Fruit fly (Drosophila melanogaster): ENCODE data around the gene lilli.

Gene lilli

DNA sequence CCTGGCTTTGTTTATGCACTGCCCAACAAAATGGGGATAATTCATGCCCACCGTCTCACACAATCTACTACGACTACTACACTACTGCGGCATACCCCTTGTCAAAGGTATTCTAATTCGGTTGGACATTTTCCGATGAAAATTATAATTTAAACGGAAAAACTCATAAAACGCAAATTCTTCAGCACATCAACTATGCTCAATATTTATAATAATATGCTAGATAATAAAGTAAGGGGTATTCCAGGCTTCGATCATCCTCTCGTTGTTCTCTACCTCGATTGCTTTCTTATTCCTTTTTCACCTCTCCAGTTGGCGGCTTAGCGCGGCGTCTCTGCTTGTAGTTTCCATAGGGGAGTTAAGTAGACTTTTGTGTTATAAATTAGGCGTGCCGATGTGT, 55.6 kb downstream of the lilli start:
- TF ChIP-seq Clk (GFP tag; optimal IDR thresholded peaks at IDR 0.05) = no peak
- peak; percentile 75 for TF ChIP-seq kay (GFP tag; ENCODE audit: borderline replicate concordance)

DNA sequence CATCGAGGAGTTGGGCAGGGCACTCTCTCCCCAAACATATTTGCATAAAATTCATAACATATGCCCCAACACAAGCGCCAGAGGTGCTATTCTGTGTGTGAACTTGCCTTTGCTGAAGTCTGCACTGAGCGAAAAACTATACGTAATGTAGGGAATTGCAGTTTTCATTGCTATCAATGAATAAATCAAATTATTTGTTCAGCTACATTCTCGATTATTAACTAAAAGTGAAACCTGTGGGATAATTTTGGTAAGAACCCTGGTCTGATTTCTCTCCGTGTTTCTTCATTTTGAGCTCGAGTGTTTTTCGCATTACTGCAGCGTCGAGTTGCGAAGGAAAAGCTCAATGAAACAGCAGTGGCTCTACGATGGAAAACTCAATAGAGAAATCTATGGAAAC, 56.9 kb downstream of the lilli start:
- TF ChIP-seq cic (GFP tag; optimal IDR thresholded peaks at IDR 0.05) (no peak), CG5204 (GFP tag; optimal IDR thresholded peaks at IDR 0.05) (no peak), Mnt (GFP tag; optimal IDR thresholded peaks at IDR 0.05) (no peak), toe (GFP tag; optimal IDR thresholded peaks at IDR 0.05) (no peak)

DNA sequence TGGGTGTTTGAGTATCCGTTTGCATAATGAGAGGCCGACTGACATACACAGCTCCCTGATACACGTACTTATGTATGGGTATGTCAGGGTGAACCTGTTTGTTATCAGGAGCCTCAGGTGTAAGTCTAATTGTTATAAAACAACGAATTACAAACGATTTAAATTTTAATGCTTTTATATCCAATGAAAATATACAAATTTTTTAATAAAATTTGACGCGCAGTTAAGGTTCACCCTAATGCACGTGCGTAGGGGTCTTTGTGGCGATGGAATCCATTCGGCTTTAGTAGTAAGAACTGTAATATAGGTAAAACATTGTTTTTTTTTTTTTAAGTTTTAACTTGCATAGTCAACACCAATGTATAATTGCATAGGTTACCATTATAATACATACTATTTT, 58.8 kb downstream of the lilli start:
- peak; percentile 20 for TF ChIP-seq CG7045 (GFP tag; optimal IDR thresholded peaks at IDR 0.05)
- no peak for TF ChIP-seq CG5204 (GFP tag; optimal IDR thresholded peaks at IDR 0.05)
- no peak for TF ChIP-seq CG1620 (GFP tag; optimal IDR thresholded peaks at IDR 0.05)
- TF ChIP-seq CG11617 (GFP tag; optimal IDR thresholded peaks at IDR 0.05) = no peak
- TF ChIP-seq CG12768 (GFP tag; optimal IDR thresholded peaks at IDR 0.05) = no peak
- no peak for TF ChIP-seq tj (GFP tag; optimal IDR thresholded peaks at IDR 0.05)
- TF ChIP-seq CG7101 (tag; optimal IDR thresholded peaks at IDR 0.05) = peak; percentile 25
- no peak for TF ChIP-seq kay (GFP tag; ENCODE audit: borderline replicate concordance)
- peak; percentile 61 for TF ChIP-seq CG33017 (tag; optimal IDR thresholded peaks at IDR 0.05)
- TF ChIP-seq CG14711 (tag; optimal IDR thresholded peaks at IDR 0.05) = peak; percentile 42
- TF ChIP-seq cic (GFP tag; optimal IDR thresholded peaks at IDR 0.05) = no peak
- TF ChIP-seq ovo (GFP tag; optimal IDR thresholded peaks at IDR 0.05) = no peak
- no peak for TF ChIP-seq toe (GFP tag; optimal IDR thresholded peaks at IDR 0.05)
- no peak for TF ChIP-seq Clk (GFP tag; optimal IDR thresholded peaks at IDR 0.05)

DNA sequence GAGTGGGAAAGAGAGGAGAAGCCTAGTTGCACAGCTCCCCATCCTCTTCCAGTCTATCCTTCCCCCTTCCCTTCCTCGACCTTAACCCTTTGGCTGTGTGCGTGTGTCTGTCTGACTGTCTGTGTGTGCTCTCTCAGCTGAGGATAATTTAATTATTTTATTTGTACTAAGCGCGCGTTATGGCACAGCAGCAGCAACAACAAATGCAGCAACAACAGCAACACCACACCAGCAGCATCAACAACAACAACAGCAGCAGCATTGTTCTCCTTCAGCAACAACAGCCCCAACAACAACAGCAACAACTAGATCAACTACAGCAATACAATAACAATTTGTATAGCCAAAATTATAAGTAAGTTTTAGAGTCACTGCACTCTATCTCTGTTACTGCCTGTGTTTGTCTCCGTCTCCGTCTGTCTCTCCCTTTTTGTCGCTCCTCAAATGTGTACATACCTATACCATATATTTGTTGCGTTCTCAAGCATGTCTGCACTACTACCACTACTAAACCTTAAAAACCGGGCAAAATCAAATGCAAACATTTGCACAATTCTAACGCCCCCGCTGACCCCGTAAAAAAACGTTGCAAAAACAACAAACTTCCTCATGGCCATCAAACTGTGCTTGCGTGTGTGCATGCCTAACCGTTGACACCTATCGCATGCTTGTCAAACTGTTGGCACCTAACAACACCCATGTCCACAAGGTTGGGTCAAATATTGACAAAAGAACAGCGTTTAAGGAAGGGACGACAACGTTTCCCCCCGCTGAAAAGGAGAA, 59.9 kb downstream of the lilli start:
- TF ChIP-seq Hr96 (GFP tag; optimal IDR thresholded peaks at IDR 0.05) = no peak
- TF ChIP-seq CG11617 (GFP tag; optimal IDR thresholded peaks at IDR 0.05) = no peak
- TF ChIP-seq Clk (GFP tag; optimal IDR thresholded peaks at IDR 0.05) = no peak
- no peak for TF ChIP-seq tj (GFP tag; optimal IDR thresholded peaks at IDR 0.05)
- TF ChIP-seq CG1620 (GFP tag; optimal IDR thresholded peaks at IDR 0.05) = no peak
- TF ChIP-seq toe (GFP tag; optimal IDR thresholded peaks at IDR 0.05) = no peak
- no peak for TF ChIP-seq bab1 (GFP tag; optimal IDR thresholded peaks at IDR 0.05)

- TF ChIP-seq pad (GFP tag; optimal IDR thresholded peaks at IDR 0.05) (no peak), CG11617 (GFP tag; optimal IDR thresholded peaks at IDR 0.05) (no peak), bab1 (GFP tag; optimal IDR thresholded peaks at IDR 0.05) (no peak), tj (GFP tag; optimal IDR thresholded peaks at IDR 0.05) (no peak), CG12768 (GFP tag; optimal IDR thresholded peaks at IDR 0.05) (no peak), Clk (GFP tag; optimal IDR thresholded peaks at IDR 0.05) (no peak), CG14711 (tag; optimal IDR thresholded peaks at IDR 0.05) (no peak), CG7101 (tag; optimal IDR thresholded peaks at IDR 0.05) (no peak), cnc (optimal IDR thresholded peaks at IDR 0.05) (no peak), cic (GFP tag; optimal IDR thresholded peaks at IDR 0.05) (no peak), Hr96 (GFP tag; optimal IDR thresholded peaks at IDR 0.05) (no peak), CG7045 (GFP tag; optimal IDR thresholded peaks at IDR 0.05) (no peak), toe (GFP tag; optimal IDR thresholded peaks at IDR 0.05) (no peak), ovo (GFP tag; optimal IDR thresholded peaks at IDR 0.05) (no peak), CG5204 (GFP tag; optimal IDR thresholded peaks at IDR 0.05) (no peak), CG1620 (GFP tag; optimal IDR thresholded peaks at IDR 0.05) (no peak)
Observed at dm6 chr2L:2954472-2954871, 68.7 kb downstream of the lilli start, which contains the start of gene Rbp9. Gene Rbp9, plus strand, starts transcription at chr2L:2954762.

DNA sequence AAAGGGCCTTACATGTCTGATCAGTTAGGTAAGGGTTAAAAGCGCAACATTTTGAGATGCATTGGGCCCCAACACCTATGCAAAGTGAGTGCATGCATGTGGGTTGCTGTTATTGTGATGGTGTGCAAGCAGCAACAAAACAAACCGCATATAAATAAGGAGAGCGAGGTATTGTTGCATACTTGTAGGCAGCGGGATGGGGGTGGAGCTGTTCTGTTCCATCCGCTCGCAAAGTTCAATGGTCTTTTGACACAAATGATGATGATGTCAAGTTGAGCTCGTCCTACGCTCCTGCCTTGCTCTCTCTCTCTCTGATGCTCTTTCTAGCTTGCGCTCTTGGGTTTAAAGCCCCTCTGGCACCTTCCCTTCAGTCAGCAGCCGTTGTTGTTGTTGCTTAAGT, 69.9 kb downstream of the lilli start:
- no peak for TF ChIP-seq CG33017 (tag; optimal IDR thresholded peaks at IDR 0.05)
- TF ChIP-seq CG11617 (GFP tag; optimal IDR thresholded peaks at IDR 0.05) = no peak
- TF ChIP-seq CG14711 (tag; optimal IDR thresholded peaks at IDR 0.05) = no peak

- TF ChIP-seq kay (GFP tag; ENCODE audit: borderline replicate concordance) (peak; percentile 42), cnc (optimal IDR thresholded peaks at IDR 0.05) (no peak), cic (GFP tag; optimal IDR thresholded peaks at IDR 0.05) (no peak), CG33017 (tag; optimal IDR thresholded peaks at IDR 0.05) (peak; percentile 72), Mnt (GFP tag; optimal IDR thresholded peaks at IDR 0.05) (no peak), CG12768 (GFP tag; optimal IDR thresholded peaks at IDR 0.05) (peak; percentile 81), CG7045 (GFP tag; optimal IDR thresholded peaks at IDR 0.05) (peak; percentile 79), toe (GFP tag; optimal IDR thresholded peaks at IDR 0.05) (no peak), CG7101 (tag; optimal IDR thresholded peaks at IDR 0.05) (peak; percentile 47), tj (GFP tag; optimal IDR thresholded peaks at IDR 0.05) (peak; percentile 1), pad (GFP tag; optimal IDR thresholded peaks at IDR 0.05) (peak; percentile 64), Clk (GFP tag; optimal IDR thresholded peaks at IDR 0.05) (peak; percentile 53), ovo (GFP tag; optimal IDR thresholded peaks at IDR 0.05) (no peak), CG1620 (GFP tag; optimal IDR thresholded peaks at IDR 0.05) (no peak), CG11617 (GFP tag; optimal IDR thresholded peaks at IDR 0.05) (peak; percentile 46), bab1 (GFP tag; optimal IDR thresholded peaks at IDR 0.05) (no peak), CG5204 (GFP tag; optimal IDR thresholded peaks at IDR 0.05) (peak; percentile 63), Crg-1 (GFP tag; optimal IDR thresholded peaks at IDR 0.05) (no peak), Hr96 (GFP tag; optimal IDR thresholded peaks at IDR 0.05) (peak; percentile 50), CG14711 (tag; optimal IDR thresholded peaks at IDR 0.05) (no peak)
Observed at dm6 chr2L:2956358-2956757, 70.6 kb downstream of the lilli start.
